Fruit fly (Drosophila melanogaster): Measurements from ENCODE around the gene CG4950.

DNA sequence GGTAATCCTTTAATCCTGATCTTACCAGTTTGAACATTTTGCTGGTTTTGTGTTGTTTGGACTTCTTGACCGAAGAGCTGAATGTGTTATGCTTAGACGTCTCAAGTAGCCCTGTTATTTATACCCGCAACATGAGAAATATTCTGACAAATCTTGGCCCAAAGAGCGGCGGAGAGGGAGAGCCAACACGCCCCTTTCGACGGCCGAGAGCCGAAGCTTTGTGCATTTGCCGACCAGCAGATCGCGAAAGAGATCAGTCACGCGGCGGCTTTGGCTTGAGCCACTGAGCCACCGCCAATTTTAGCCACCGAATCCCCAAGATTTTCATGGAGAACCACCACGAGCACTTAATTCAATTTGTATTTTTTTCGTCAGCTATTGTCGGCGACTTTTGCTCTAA lies 27.5 kb upstream of the CG4950 start, which contains the start of gene CG4962:
- TF ChIP-seq Eip93F (GFP tag; optimal IDR thresholded peaks at IDR 0.05) (no peak), CG8632 (GFP tag; optimal IDR thresholded peaks at IDR 0.05) (no peak), CG6276 (GFP tag; optimal IDR thresholded peaks at IDR 0.05) (no peak), pdm3 (GFP tag; optimal IDR thresholded peaks at IDR 0.05) (no peak), CG8319 (GFP tag; optimal IDR thresholded peaks at IDR 0.05) (no peak), vri (GFP tag; optimal IDR thresholded peaks at IDR 0.05) (no peak)
